Worm (Caenorhabditis elegans) whole organism, early embryonic: ENCODE results near the gene Y46G5A.7.
"Not testable (repeated sequence)": the region's sequence is repeated elsewhere in the genome, so short reads cannot be mapped to it uniquely, and the experiment has no call there.

Experiments used
- B0310.2 ChIP-seq: sonication (generic microtip); optimal IDR thresholded peaks from 2 replicates; lab custom pipeline; 2016; ENCODE audit warnings: mild to moderate bottlenecking, missing genetic modification characterization, missing compliant biosample characterization
- F13C5.2 ChIP-seq: sonication (generic microtip); optimal IDR thresholded peaks from 2 replicates; lab custom pipeline; 2017; ENCODE audit warnings: mild to moderate bottlenecking, missing genetic modification characterization, inconsistent platforms, missing compliant biosample characterization
- aly-1 ChIP-seq: sonication (generic microtip); optimal IDR thresholded peaks from 2 replicates; lab custom pipeline; 2016; ENCODE audit warnings: missing genetic modification characterization, missing compliant biosample characterization
- ama-1 ChIP-seq: fragments of 150-350 bp; optimal IDR thresholded peaks from 2 replicates; lab custom pipeline; 2014
- ceh-13 ChIP-seq: fragments of 200-800 bp; sonication (Bioruptor generic); optimal IDR thresholded peaks from 2 replicates; lab custom pipeline; 2018; ENCODE audit warnings: mild to moderate bottlenecking, missing genetic modification characterization, missing compliant biosample characterization
- ceh-36 ChIP-seq: sonication (generic microtip); optimal IDR thresholded peaks from 2 replicates; lab custom pipeline; 2016; ENCODE audit warnings: missing genetic modification characterization, inconsistent platforms, missing compliant biosample characterization
- ets-7 ChIP-seq: sonication (generic microtip); optimal IDR thresholded peaks from 2 replicates; lab custom pipeline; 2016; ENCODE audit warnings: missing genotype, missing genetic modification characterization, missing compliant biosample characterization
- flt-1 ChIP-seq: fragments of 200-800 bp; sonication (Bioruptor generic); IDR thresholded peaks from 2 replicates; pipeline ENCODE4 v1.3.6; 2022; ENCODE audit warnings: missing genetic modification characterization, missing compliant biosample characterization
- hmbx-1 ChIP-seq: sonication (generic microtip); optimal IDR thresholded peaks from 2 replicates; lab custom pipeline; 2016; ENCODE audit warnings: mild to moderate bottlenecking, missing genetic modification characterization, missing compliant biosample characterization
- hmg-4 ChIP-seq: fragments of 200-800 bp; sonication (Bioruptor generic); optimal IDR thresholded peaks from 2 replicates; lab custom pipeline; 2018; ENCODE audit warnings: mild to moderate bottlenecking, missing genetic modification characterization, missing compliant biosample characterization
- hnd-1 ChIP-seq: sonication (generic microtip); optimal IDR thresholded peaks from 2 replicates; lab custom pipeline; 2016; ENCODE audit warnings: missing genetic modification characterization, missing compliant biosample characterization
- pes-1 ChIP-seq: fragments of 200-800 bp; sonication (Bioruptor generic); IDR thresholded peaks from 2 replicates; pipeline ENCODE4 v1.3.6; 2022; ENCODE audit warnings: missing genetic modification reagents, missing genetic modification characterization, missing compliant biosample characterization
- scrt-1 ChIP-seq: fragments of 200-800 bp; sonication (Bioruptor generic); IDR thresholded peaks from 2 replicates; pipeline ENCODE4 v1.3.6; 2022; ENCODE audit warnings: missing genetic modification characterization, missing compliant biosample characterization
- sea-1 ChIP-seq: fragments of 200-800 bp; sonication (Bioruptor generic); conservative IDR thresholded peaks from 2 replicates; pipeline ENCODE4 v1.3.6; 2022; ENCODE audit warnings: missing genetic modification characterization, missing compliant biosample characterization
- tbx-11 ChIP-seq: fragments of 200-800 bp; sonication (Bioruptor generic); IDR thresholded peaks from 2 replicates; pipeline ENCODE4 v1.3.6; 2022; ENCODE audit warnings: missing genetic modification characterization, missing compliant biosample characterization
- tbx-37 ChIP-seq: fragments of 200-800 bp; sonication (Bioruptor generic); conservative IDR thresholded peaks from 2 replicates; pipeline ENCODE4 v1.3.6; 2022; ENCODE audit warnings: missing genetic modification reagents, missing genetic modification characterization, missing compliant biosample characterization
- tra-4 ChIP-seq: sonication (generic microtip); optimal IDR thresholded peaks from 2 replicates; lab custom pipeline; 2017; ENCODE audit warnings: missing genetic modification characterization, missing compliant biosample characterization

Gene Y46G5A.7

ce11 chrII:12768167-12768712 lies 12.1 kb upstream of the Y46G5A.7 start, which contains the start of the genes vps-2 and tiar-2:
Gene vps-2, minus strand, starts transcription at chrII:12768217.
Gene tiar-2, plus strand, starts transcription at chrII:12768686.
- TF ChIP-seq ets-7 (no peak), F13C5.2 (tag; lab: Kevin White, UChicago) (peak; percentile 30)

DNA sequence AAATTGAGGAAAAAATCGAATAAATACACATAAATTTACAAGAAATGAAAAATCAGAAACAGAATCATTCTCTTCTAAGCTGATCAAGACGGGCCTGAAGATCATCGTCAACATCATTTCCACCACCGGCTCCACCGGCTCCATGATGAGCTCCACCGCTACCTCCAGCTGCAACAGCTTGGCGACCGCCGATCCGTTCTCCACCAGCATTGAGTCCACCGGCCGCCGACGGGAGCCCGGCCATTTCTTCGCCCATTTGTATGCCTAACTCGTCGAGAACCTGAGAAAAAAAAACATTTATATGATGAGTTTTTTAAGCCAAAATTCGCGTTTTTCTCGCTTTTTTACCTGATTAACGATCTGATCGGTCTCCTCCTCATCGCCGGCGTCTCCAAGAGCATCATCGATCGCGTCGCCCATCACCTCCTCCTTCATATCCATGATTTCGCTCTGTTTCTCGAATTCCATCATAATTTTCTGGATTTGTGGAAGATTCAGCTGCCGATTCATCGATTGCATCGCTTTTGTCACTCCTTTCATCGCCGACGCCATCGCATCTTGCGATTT lies 11.2 kb upstream of the Y46G5A.7 start:
- TF ChIP-seq hmbx-1 (tag; lab: Kevin White, UChicago) (no peak), hnd-1 (no peak), hmg-4 (no peak)

ce11 chrII:12766443-12767188 lies 10.5 kb upstream of the Y46G5A.7 start:
- TF ChIP-seq tbx-37 (GFP tag; lab: Robert Waterston, UW): no peak
- TF ChIP-seq pes-1 (GFP tag; lab: Robert Waterston, UW): peak; percentile 51; the same call in 1 of the 2 replicates

ce11 chrII:12764476-12764875 lies 8.3 kb upstream of the Y46G5A.7 start:
- TF ChIP-seq scrt-1 (no peak), flt-1 (GFP tag; lab: Robert Waterston, UW) (no peak), pes-1 (GFP tag; lab: Robert Waterston, UW) (no peak), ceh-13 (GFP tag; lab: Kevin White, UChicago) (no peak), tbx-11 (no peak), sea-1 (GFP tag; lab: Robert Waterston, UW) (no peak), ama-1 (lab: Kevin White, UChicago) (no peak), hnd-1 (no peak), tra-4 (tag; lab: Kevin White, UChicago) (no peak), hmbx-1 (tag; lab: Kevin White, UChicago) (no peak), B0310.2 (tag; lab: Kevin White, UChicago) (no peak), tbx-37 (GFP tag; lab: Robert Waterston, UW) (no peak), ets-7 (no peak), hmg-4 (no peak), aly-1 (tag; lab: Kevin White, UChicago) (no peak), F13C5.2 (tag; lab: Kevin White, UChicago) (no peak), ceh-36 (no peak)

DNA sequence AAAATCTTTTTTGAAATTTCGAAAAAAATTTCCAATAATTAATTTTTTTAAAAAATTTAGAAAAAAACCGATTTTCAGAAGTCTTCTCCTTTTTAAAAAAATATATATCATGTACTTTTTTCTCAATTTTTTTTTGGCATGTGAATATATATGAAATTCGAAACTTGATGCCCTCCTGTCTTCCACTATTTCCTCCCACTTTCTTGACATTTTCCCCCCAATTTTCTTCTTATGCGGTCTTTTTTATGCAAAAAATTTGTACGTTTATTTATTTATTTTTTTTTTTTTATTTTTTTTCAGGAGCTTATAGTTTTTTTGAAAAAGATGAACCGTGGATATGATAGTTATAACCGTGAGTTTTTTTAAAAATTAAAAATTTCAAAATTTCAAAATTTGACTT lies 4.4 kb upstream of the Y46G5A.7 start, which contains the start of gene cnp-2:
Gene cnp-2, plus strand, starts transcription at position 301 of the 400 bp plus-strand sequence.
- TF ChIP-seq ceh-13 (GFP tag; lab: Kevin White, UChicago) (no peak), tbx-11 (no peak), ets-7 (no peak), sea-1 (GFP tag; lab: Robert Waterston, UW) (no peak), F13C5.2 (tag; lab: Kevin White, UChicago) (no peak), pes-1 (GFP tag; lab: Robert Waterston, UW) (no peak), hmg-4 (no peak), aly-1 (tag; lab: Kevin White, UChicago) (no peak), hnd-1 (no peak), ceh-36 (no peak), B0310.2 (tag; lab: Kevin White, UChicago) (no peak), flt-1 (GFP tag; lab: Robert Waterston, UW) (no peak), hmbx-1 (tag; lab: Kevin White, UChicago) (no peak), ama-1 (lab: Kevin White, UChicago) (no peak)

DNA sequence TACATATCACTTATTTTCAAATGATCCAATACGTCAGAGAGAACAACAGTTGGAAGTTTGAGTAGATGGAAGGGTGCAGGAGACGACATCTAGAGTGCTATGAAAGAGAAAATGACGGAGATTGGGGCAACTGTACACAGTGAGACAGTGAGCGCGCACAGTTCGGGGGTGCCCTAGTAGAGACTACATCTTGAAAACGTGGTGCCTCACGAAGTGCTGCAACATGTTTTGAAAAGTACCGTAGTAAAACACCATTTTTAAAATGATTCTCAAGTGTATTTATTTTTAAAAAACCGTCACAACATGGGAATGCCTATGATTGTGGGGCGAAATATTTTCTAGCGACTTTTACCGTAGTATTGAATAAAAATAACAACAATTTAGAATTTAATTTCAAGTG lies 2.4 kb downstream of the Y46G5A.7 start, which contains the start of gene Y46G5A.39:
Gene Y46G5A.39, minus strand, starts transcription at position 101 of the 400 bp plus-strand sequence.
- TF ChIP-seq tbx-37 (GFP tag; lab: Robert Waterston, UW); hmg-4; aly-1 (tag; lab: Kevin White, UChicago): not testable (repeated sequence)

- TF ChIP-seq scrt-1: peak; percentile 72
- peak; percentile 10; the same call in 1 of the 2 replicates for TF ChIP-seq flt-1 (GFP tag; lab: Robert Waterston, UW)
These were observed 6.4 kb downstream of the Y46G5A.7 start for ce11 chrII:12749720-12750119.

ce11 chrII:12739306-12739705 lies 16.8 kb downstream of the Y46G5A.7 start:
- TF ChIP-seq ama-1 (lab: Kevin White, UChicago) (no peak), hmg-4 (no peak)
